Worm (Caenorhabditis elegans): ENCODE results near the gene F41G4.7.
"Not testable (repeated sequence)": the region's sequence is repeated elsewhere in the genome, so short reads cannot be mapped to it uniquely, and the experiment has no call there.

Gene F41G4.7

DNA sequence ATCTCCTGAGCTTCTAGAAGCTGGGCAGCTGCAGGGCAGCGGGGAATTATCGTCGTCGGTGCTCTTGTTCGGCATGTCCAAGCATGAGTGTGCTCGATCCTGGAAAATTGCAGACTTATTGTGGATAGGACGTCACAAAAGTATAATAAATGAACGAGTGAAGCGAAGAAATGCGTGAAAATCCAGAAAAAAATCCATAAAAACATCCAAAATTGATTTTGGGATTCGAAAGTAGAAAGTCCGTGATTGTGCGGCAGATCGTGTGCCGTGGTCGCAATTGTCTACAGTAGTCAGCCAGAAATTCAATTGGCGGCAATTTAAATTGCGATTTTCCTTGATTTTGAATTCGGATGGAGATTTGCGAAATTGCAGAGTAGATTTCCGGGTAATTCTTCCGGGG lies at the start of gene F41G4.7:
TSS of gene F41G4.7 (minus strand) at position 101 of the 400 bp plus-strand sequence.
- TF ChIP-seq nhr-19 (GFP tag; conservative IDR thresholded peaks at IDR 0.05) (no peak), lin-14 (GFP tag; optimal IDR thresholded peaks at IDR 0.05) (no peak), lin-13 (GFP tag; optimal IDR thresholded peaks at IDR 0.05) (no peak), egl-27 (tag; optimal IDR thresholded peaks at IDR 0.05) (no peak), unc-62 (GFP tag; optimal IDR thresholded peaks at IDR 0.05) (no peak), pqm-1 (tag; optimal IDR thresholded peaks at IDR 0.05) (no peak), mdl-1 (tag; optimal IDR thresholded peaks at IDR 0.05) (no peak), dsc-1 (tag; optimal IDR thresholded peaks at IDR 0.05) (no peak), aha-1 (tag; optimal IDR thresholded peaks at IDR 0.05) (no peak), ceh-90 (tag; optimal IDR thresholded peaks at IDR 0.05) (no peak), lin-15B (tag; optimal IDR thresholded peaks at IDR 0.05) (no peak), nhr-28 (tag; optimal IDR thresholded peaks at IDR 0.05) (no peak)

DNA sequence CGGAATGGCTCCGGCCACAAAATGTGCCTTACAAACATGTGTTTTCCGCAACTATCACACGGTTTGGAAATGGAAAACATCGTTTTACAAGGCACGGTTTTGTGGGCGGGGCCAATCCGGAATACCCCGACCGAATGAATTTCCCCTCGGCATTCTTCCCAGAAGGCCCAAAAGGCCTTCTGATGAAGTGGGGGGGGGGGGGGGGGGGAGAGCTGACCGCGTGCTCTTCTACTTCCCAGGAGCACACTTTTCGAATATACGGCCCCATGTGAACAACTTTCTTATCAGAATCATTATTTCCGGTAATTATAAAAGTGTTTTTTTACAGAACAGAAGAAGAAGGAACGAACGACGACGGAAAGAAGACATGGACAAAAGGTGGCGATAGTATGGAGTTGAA lies 47.9 kb upstream of the F41G4.7 start:
- TF ChIP-seq C34B4.2 (tag; optimal IDR thresholded peaks at IDR 0.05), result no peak
- TF ChIP-seq mdl-1 (tag; optimal IDR thresholded peaks at IDR 0.05), result no peak
- TF ChIP-seq efl-3 (GFP tag; optimal IDR thresholded peaks at IDR 0.05), result no peak
- no peak for TF ChIP-seq nhr-19 (GFP tag; conservative IDR thresholded peaks at IDR 0.05)
- TF ChIP-seq Y116A8C.19 (tag; optimal IDR thresholded peaks at IDR 0.05; ENCODE audit: borderline replicate concordance), result no peak
- no peak for TF ChIP-seq vab-15 (tag; optimal IDR thresholded peaks at IDR 0.05)
- no peak for TF ChIP-seq nhr-28 (tag; optimal IDR thresholded peaks at IDR 0.05)
- TF ChIP-seq swsn-7 (tag; optimal IDR thresholded peaks at IDR 0.05), result no peak
- TF ChIP-seq nhr-90 (tag; optimal IDR thresholded peaks at IDR 0.05; ENCODE audit: poor library complexity), result no peak
- TF ChIP-seq ceh-82 (tag; optimal IDR thresholded peaks at IDR 0.05), result no peak

DNA sequence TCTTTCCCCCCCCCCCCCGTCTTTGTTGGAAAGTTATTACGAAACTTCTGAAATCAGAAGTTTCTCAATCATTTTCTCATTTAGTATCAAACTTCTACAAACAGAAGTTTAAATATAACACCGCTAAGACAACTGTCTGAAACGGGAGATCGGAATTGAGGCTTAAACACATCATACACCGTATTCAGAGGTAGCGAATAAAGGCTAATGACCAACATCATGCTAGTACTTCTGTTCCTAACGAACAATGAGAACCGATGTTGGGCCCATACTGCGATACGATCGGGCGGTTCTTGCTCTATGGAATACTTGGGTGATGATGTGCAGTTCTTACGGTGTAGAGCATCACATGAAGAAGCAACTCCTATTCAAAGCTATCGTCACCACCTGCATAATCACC lies 47.2 kb upstream of the F41G4.7 start, which contains the start of gene Y13C8A.1:
TSS of gene Y13C8A.1 (plus strand) at position 301 of the 400 bp plus-strand sequence.
- not testable (repeated sequence) for TF ChIP-seq nhr-11 (tag; optimal IDR thresholded peaks at IDR 0.05); efl-1 (optimal IDR thresholded peaks at IDR 0.05); efl-1 (GFP tag; optimal IDR thresholded peaks at IDR 0.05 in 1 of 2); zag-1 (tag; optimal IDR thresholded peaks at IDR 0.05)

- no peak for TF ChIP-seq efl-3 (GFP tag; optimal IDR thresholded peaks at IDR 0.05)
- TF ChIP-seq aly-2 (tag; optimal IDR thresholded peaks at IDR 0.05), result no peak
- no peak for TF ChIP-seq mep-1 (tag; optimal IDR thresholded peaks at IDR 0.05)
- TF ChIP-seq mab-9 (GFP tag; IDR thresholded peaks at IDR 0.05), result no peak
Observed at ce11 chrX:16880426-16880825, 44.2 kb upstream of the F41G4.7 start, which contains the start of gene acs-9. TSS of gene acs-9 (minus strand) at chrX:16880526.

DNA sequence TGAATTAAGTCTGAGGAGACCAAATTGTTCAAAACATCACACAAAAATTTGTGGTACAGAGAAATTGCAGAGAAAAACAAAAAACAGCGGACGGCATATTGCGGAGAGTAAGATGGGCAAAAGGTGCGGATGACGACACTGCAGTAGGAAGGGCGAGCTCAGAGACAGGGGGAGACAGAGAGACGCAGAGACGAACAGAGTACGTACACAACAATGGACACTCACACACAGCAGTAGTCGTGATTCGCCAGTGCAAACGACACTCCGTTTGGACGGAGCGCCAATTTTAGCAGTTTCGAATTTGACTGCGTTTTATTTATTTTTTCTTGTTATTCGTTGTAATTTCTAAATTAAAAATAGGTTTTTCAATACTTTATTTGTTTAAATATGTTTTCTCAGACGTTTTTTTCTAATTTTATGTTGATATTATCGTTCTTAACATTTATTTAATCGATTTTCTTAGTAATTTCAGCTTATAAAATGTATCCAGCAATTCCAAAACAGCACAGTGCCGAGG lies 36.3 kb upstream of the F41G4.7 start, which contains the start of gene T20F7.1:
TSS of gene T20F7.1 (plus strand) at position 467 of the 517 bp plus-strand sequence.
- peak; percentile 56 for TF ChIP-seq unc-86 (tag; optimal IDR thresholded peaks at IDR 0.05)
- TF ChIP-seq snpc-4 (tag; optimal IDR thresholded peaks at IDR 0.05), result peak; percentile 19
- TF ChIP-seq sox-4 (tag; optimal IDR thresholded peaks at IDR 0.05), result no peak
- peak in 1 of 2 experiments; percentile 70 for TF ChIP-seq mdl-1 (tag; optimal IDR thresholded peaks at IDR 0.05)
- TF ChIP-seq zip-4 (GFP tag; optimal IDR thresholded peaks at IDR 0.05), result no peak
- TF ChIP-seq rnt-1 (tag; optimal IDR thresholded peaks at IDR 0.05), result peak; percentile 78
- peak; percentile 73 for TF ChIP-seq tbx-2 (tag; optimal IDR thresholded peaks at IDR 0.05)
- peak in 2 of 6 experiments; percentile 40 to 53 for TF ChIP-seq elt-3 (tag; optimal IDR thresholded peaks at IDR 0.05)
- peak; percentile 19 for TF ChIP-seq fos-1 (tag; optimal IDR thresholded peaks at IDR 0.05)
- TF ChIP-seq swsn-7 (tag; optimal IDR thresholded peaks at IDR 0.05), result peak; percentile 79
- TF ChIP-seq egl-27 (tag; optimal IDR thresholded peaks at IDR 0.05), result peak in 1 of 2 experiments; percentile 24
- no peak for TF ChIP-seq F16B12.6 (tag; optimal IDR thresholded peaks at IDR 0.05)
- TF ChIP-seq lin-35 (GFP tag; optimal IDR thresholded peaks at IDR 0.05), result peak; percentile 57 to 79
- TF ChIP-seq mep-1 (tag; optimal IDR thresholded peaks at IDR 0.05), result peak; percentile 53
- peak; percentile 88 for TF ChIP-seq nhr-19 (GFP tag; conservative IDR thresholded peaks at IDR 0.05)
- TF ChIP-seq lsy-2 (tag; optimal IDR thresholded peaks at IDR 0.05), result peak; percentile 55 to 77
- TF ChIP-seq ztf-11 (tag; optimal IDR thresholded peaks at IDR 0.05), result peak in 1 of 2 experiments; percentile 21
- TF ChIP-seq hlh-17 (GFP tag; optimal IDR thresholded peaks at IDR 0.05; ENCODE audit: borderline replicate concordance), result no peak
- TF ChIP-seq blmp-1 (tag; optimal IDR thresholded peaks at IDR 0.05), result peak; percentile 30
- peak; percentile 50 to 61 for TF ChIP-seq efl-1 (optimal IDR thresholded peaks at IDR 0.05)
- peak; percentile 30 to 94 for TF ChIP-seq efl-1 (GFP tag; optimal IDR thresholded peaks at IDR 0.05 in 1 of 2)
- TF ChIP-seq ceh-82 (tag; optimal IDR thresholded peaks at IDR 0.05), result peak; percentile 37 to 80 (median 56)
- no peak for TF ChIP-seq fkh-4 (tag; optimal IDR thresholded peaks at IDR 0.05; ENCODE audit: borderline replicate concordance)
- no peak for TF ChIP-seq grh-1 (GFP tag; IDR thresholded peaks at IDR 0.05)
- no peak for TF ChIP-seq nhr-28 (tag; optimal IDR thresholded peaks at IDR 0.05)
- peak; percentile 90 for TF ChIP-seq nhr-71 (tag; optimal IDR thresholded peaks at IDR 0.05)
